Worm (Caenorhabditis elegans): ENCODE results near the gene srh-217.

srh-217 gene

ce11 chrV:20220604-20221003 is 25.3 kb upstream of the srh-217 start:
- TF ChIP-seq tbx-37 (GFP tag; conservative IDR thresholded peaks at IDR 0.05): no peak
- no peak for TF ChIP-seq scrt-1 (GFP tag; IDR thresholded peaks at IDR 0.05)
- TF ChIP-seq hmg-4 (GFP tag; optimal IDR thresholded peaks at IDR 0.05): no peak
- no peak for TF ChIP-seq pes-1 (GFP tag; IDR thresholded peaks at IDR 0.05)
- TF ChIP-seq F13C5.2 (tag; optimal IDR thresholded peaks at IDR 0.05): no peak
- no peak for TF ChIP-seq ceh-36 (tag; optimal IDR thresholded peaks at IDR 0.05)
- no peak for TF ChIP-seq hnd-1 (tag; optimal IDR thresholded peaks at IDR 0.05)
- no peak for TF ChIP-seq sea-1 (GFP tag; conservative IDR thresholded peaks at IDR 0.05)
- TF ChIP-seq tra-4 (tag; optimal IDR thresholded peaks at IDR 0.05): no peak
- no peak for TF ChIP-seq B0310.2 (tag; optimal IDR thresholded peaks at IDR 0.05)
- TF ChIP-seq aly-1 (tag; optimal IDR thresholded peaks at IDR 0.05): no peak
- no peak for TF ChIP-seq tbx-11 (GFP tag; IDR thresholded peaks at IDR 0.05)
- no peak for TF ChIP-seq flt-1 (GFP tag; IDR thresholded peaks at IDR 0.05)
- no peak for TF ChIP-seq ama-1 (optimal IDR thresholded peaks at IDR 0.05)
- TF ChIP-seq hmbx-1 (tag; optimal IDR thresholded peaks at IDR 0.05): no peak
- TF ChIP-seq ceh-13 (GFP tag; optimal IDR thresholded peaks at IDR 0.05): no peak
- no peak for TF ChIP-seq ets-7 (tag; optimal IDR thresholded peaks at IDR 0.05)

ce11 chrV:20215197-20215596 is 19.8 kb upstream of the srh-217 start, which contains the start of gene Y113G7B.11:
Gene Y113G7B.11, minus strand, starts transcription at chrV:20215297.
- TF ChIP-seq scrt-1 (GFP tag; IDR thresholded peaks at IDR 0.05): no peak
- no peak for TF ChIP-seq sea-1 (GFP tag; conservative IDR thresholded peaks at IDR 0.05)
- no peak for TF ChIP-seq ets-7 (tag; optimal IDR thresholded peaks at IDR 0.05)
- TF ChIP-seq pes-1 (GFP tag; IDR thresholded peaks at IDR 0.05): no peak
- TF ChIP-seq hnd-1 (tag; optimal IDR thresholded peaks at IDR 0.05): no peak
- TF ChIP-seq B0310.2 (tag; optimal IDR thresholded peaks at IDR 0.05): no peak
- no peak for TF ChIP-seq ama-1 (optimal IDR thresholded peaks at IDR 0.05)

ce11 chrV:20213097-20213496 is 17.7 kb upstream of the srh-217 start:
- TF ChIP-seq F13C5.2 (tag; optimal IDR thresholded peaks at IDR 0.05) (no peak), B0310.2 (tag; optimal IDR thresholded peaks at IDR 0.05) (no peak), hmbx-1 (tag; optimal IDR thresholded peaks at IDR 0.05) (no peak), flt-1 (GFP tag; IDR thresholded peaks at IDR 0.05) (no peak), tbx-11 (GFP tag; IDR thresholded peaks at IDR 0.05) (no peak), ama-1 (optimal IDR thresholded peaks at IDR 0.05) (no peak), sea-1 (GFP tag; conservative IDR thresholded peaks at IDR 0.05) (no peak), aly-1 (tag; optimal IDR thresholded peaks at IDR 0.05) (no peak), pes-1 (GFP tag; IDR thresholded peaks at IDR 0.05) (no peak), hnd-1 (tag; optimal IDR thresholded peaks at IDR 0.05) (no peak), ets-7 (tag; optimal IDR thresholded peaks at IDR 0.05) (no peak), scrt-1 (GFP tag; IDR thresholded peaks at IDR 0.05) (no peak), ceh-36 (tag; optimal IDR thresholded peaks at IDR 0.05) (no peak), ceh-13 (GFP tag; optimal IDR thresholded peaks at IDR 0.05) (no peak), tbx-37 (GFP tag; conservative IDR thresholded peaks at IDR 0.05) (no peak), tra-4 (tag; optimal IDR thresholded peaks at IDR 0.05) (no peak), hmg-4 (GFP tag; optimal IDR thresholded peaks at IDR 0.05) (no peak)

ce11 chrV:20212584-20212983 is 17.2 kb upstream of the srh-217 start, which contains the start of gene Y113G7B.12:
Gene Y113G7B.12, minus strand, starts transcription at chrV:20212684.
- no peak for TF ChIP-seq hnd-1 (tag; optimal IDR thresholded peaks at IDR 0.05)
- no peak for TF ChIP-seq aly-1 (tag; optimal IDR thresholded peaks at IDR 0.05)
- no peak for TF ChIP-seq hmbx-1 (tag; optimal IDR thresholded peaks at IDR 0.05)
- TF ChIP-seq tbx-11 (GFP tag; IDR thresholded peaks at IDR 0.05): no peak
- TF ChIP-seq B0310.2 (tag; optimal IDR thresholded peaks at IDR 0.05): no peak
- TF ChIP-seq pes-1 (GFP tag; IDR thresholded peaks at IDR 0.05): no peak
- TF ChIP-seq ama-1 (optimal IDR thresholded peaks at IDR 0.05): no peak
- TF ChIP-seq ceh-36 (tag; optimal IDR thresholded peaks at IDR 0.05): no peak
- no peak for TF ChIP-seq tra-4 (tag; optimal IDR thresholded peaks at IDR 0.05)
- TF ChIP-seq tbx-37 (GFP tag; conservative IDR thresholded peaks at IDR 0.05): no peak
- TF ChIP-seq sea-1 (GFP tag; conservative IDR thresholded peaks at IDR 0.05): no peak
- TF ChIP-seq ceh-13 (GFP tag; optimal IDR thresholded peaks at IDR 0.05): no peak
- no peak for TF ChIP-seq scrt-1 (GFP tag; IDR thresholded peaks at IDR 0.05)
- no peak for TF ChIP-seq ets-7 (tag; optimal IDR thresholded peaks at IDR 0.05)
- TF ChIP-seq hmg-4 (GFP tag; optimal IDR thresholded peaks at IDR 0.05): no peak
- TF ChIP-seq F13C5.2 (tag; optimal IDR thresholded peaks at IDR 0.05): no peak
- TF ChIP-seq flt-1 (GFP tag; IDR thresholded peaks at IDR 0.05): no peak

- TF ChIP-seq B0310.2 (tag; optimal IDR thresholded peaks at IDR 0.05) (no peak), pes-1 (GFP tag; IDR thresholded peaks at IDR 0.05) (no peak), ama-1 (optimal IDR thresholded peaks at IDR 0.05) (no peak), tbx-37 (GFP tag; conservative IDR thresholded peaks at IDR 0.05) (no peak), sea-1 (GFP tag; conservative IDR thresholded peaks at IDR 0.05) (no peak), tra-4 (tag; optimal IDR thresholded peaks at IDR 0.05) (no peak), scrt-1 (GFP tag; IDR thresholded peaks at IDR 0.05) (no peak)
Measured at ce11 chrV:20206086-20206485, 10.7 kb upstream of the srh-217 start, which contains the start of the genes fbxb-59 and srbc-34. Gene fbxb-59, minus strand, starts transcription at chrV:20206186. Gene srbc-34, plus strand, starts transcription at chrV:20206318.

ce11 chrV:20203085-20203484 is 7.7 kb upstream of the srh-217 start, which contains the start of gene fbxa-113:
Gene fbxa-113, plus strand, starts transcription at chrV:20203385.
- TF ChIP-seq ceh-13 (GFP tag; optimal IDR thresholded peaks at IDR 0.05): no peak
- no peak for TF ChIP-seq sea-1 (GFP tag; conservative IDR thresholded peaks at IDR 0.05)
- no peak for TF ChIP-seq tra-4 (tag; optimal IDR thresholded peaks at IDR 0.05)
- no peak for TF ChIP-seq hmbx-1 (tag; optimal IDR thresholded peaks at IDR 0.05)
- TF ChIP-seq flt-1 (GFP tag; IDR thresholded peaks at IDR 0.05): no peak
- TF ChIP-seq F13C5.2 (tag; optimal IDR thresholded peaks at IDR 0.05): no peak
- TF ChIP-seq hmg-4 (GFP tag; optimal IDR thresholded peaks at IDR 0.05): no peak
- no peak for TF ChIP-seq aly-1 (tag; optimal IDR thresholded peaks at IDR 0.05)
- no peak for TF ChIP-seq scrt-1 (GFP tag; IDR thresholded peaks at IDR 0.05)
- TF ChIP-seq ama-1 (optimal IDR thresholded peaks at IDR 0.05): no peak
- TF ChIP-seq tbx-11 (GFP tag; IDR thresholded peaks at IDR 0.05): no peak
- no peak for TF ChIP-seq tbx-37 (GFP tag; conservative IDR thresholded peaks at IDR 0.05)
- TF ChIP-seq hnd-1 (tag; optimal IDR thresholded peaks at IDR 0.05): no peak
- TF ChIP-seq pes-1 (GFP tag; IDR thresholded peaks at IDR 0.05): no peak
- TF ChIP-seq ets-7 (tag; optimal IDR thresholded peaks at IDR 0.05): no peak
- no peak for TF ChIP-seq B0310.2 (tag; optimal IDR thresholded peaks at IDR 0.05)
- TF ChIP-seq ceh-36 (tag; optimal IDR thresholded peaks at IDR 0.05): no peak

- TF ChIP-seq tra-4 (tag; optimal IDR thresholded peaks at IDR 0.05) (no peak), tbx-11 (GFP tag; IDR thresholded peaks at IDR 0.05) (no peak), tbx-37 (GFP tag; conservative IDR thresholded peaks at IDR 0.05) (no peak), pes-1 (GFP tag; IDR thresholded peaks at IDR 0.05) (no peak), ama-1 (optimal IDR thresholded peaks at IDR 0.05) (no peak), hmbx-1 (tag; optimal IDR thresholded peaks at IDR 0.05) (no peak), hnd-1 (tag; optimal IDR thresholded peaks at IDR 0.05) (no peak), ceh-13 (GFP tag; optimal IDR thresholded peaks at IDR 0.05) (no peak), ets-7 (tag; optimal IDR thresholded peaks at IDR 0.05) (no peak), scrt-1 (GFP tag; IDR thresholded peaks at IDR 0.05) (no peak), flt-1 (GFP tag; IDR thresholded peaks at IDR 0.05) (no peak), ceh-36 (tag; optimal IDR thresholded peaks at IDR 0.05) (no peak)
Measured at ce11 chrV:20201316-20201715, 6.0 kb upstream of the srh-217 start, which contains the start of gene fbxa-114. Gene fbxa-114, plus strand, starts transcription at chrV:20201616.

Measured in whole organism, early embryonic.